Fruit fly (Drosophila melanogaster) whole organism, prepupa: ENCODE results near the gene CG5225.

Experiments used
- Ets96B ChIP-seq: fragments of 200-800 bp; optimal IDR thresholded peaks from 2 replicates; lab custom pipeline; 2019; ENCODE audit warnings: missing biosample characterization, mild to moderate bottlenecking, missing genetic modification characterization, moderate library complexity
- cyc ChIP-seq: fragments of 200-800 bp; sonication (Bioruptor generic); optimal IDR thresholded peaks from 3 replicates; lab custom pipeline; 2016; ENCODE audit warnings: missing biosample characterization, missing genetic modification characterization
- net ChIP-seq: fragments of 200-800 bp; sonication (Bioruptor generic); optimal IDR thresholded peaks from 3 replicates; lab custom pipeline; 2016; ENCODE audit warnings: missing biosample characterization, missing genetic modification characterization

DNA sequence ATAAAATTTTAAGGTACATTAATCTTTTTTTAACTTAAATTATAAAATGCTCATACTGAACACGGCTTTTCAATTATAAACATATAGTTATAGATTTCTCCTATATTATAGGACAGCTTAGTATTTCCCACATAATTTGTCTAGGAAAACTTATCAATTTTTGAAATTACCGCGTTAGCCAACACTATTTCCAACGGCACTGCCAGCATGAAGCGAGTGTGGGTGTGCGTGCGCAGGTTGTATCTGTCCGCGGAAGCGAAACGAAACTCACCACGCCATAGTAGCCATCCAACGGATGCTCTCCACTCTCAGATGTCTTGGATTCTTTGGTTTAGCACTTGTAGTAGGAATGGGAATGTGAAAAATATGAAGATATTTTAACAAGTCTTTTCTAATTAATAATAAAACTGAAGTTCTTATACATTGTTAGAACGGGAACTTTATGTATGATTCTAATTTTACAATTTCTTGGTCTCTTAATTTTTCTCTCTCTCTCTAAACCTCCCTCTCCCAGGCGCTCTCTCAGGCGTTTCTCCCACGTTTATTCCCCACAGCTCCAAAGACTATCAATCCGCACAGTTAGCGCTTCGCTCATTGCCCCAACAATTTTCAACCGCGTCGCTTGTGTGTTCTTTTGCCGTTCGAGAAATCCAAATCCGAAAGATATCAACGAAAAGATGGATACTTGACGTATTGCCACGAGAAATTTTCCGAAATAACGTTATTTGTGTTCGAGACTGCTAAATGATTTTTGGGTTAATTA lies 25.1 kb downstream of the CG5225 start, which contains the start of gene Dad:
- TF ChIP-seq Ets96B (tag; lab: Kevin White, UChicago) (no peak), net (GFP tag; lab: Kevin White, UChicago) (peak; percentile 0), cyc (GFP tag; lab: Kevin White, UChicago) (peak; percentile 16)
